Fruit fly (Drosophila melanogaster): ENCODE measurements around the gene CG14810.

The CG14810 gene

DNA sequence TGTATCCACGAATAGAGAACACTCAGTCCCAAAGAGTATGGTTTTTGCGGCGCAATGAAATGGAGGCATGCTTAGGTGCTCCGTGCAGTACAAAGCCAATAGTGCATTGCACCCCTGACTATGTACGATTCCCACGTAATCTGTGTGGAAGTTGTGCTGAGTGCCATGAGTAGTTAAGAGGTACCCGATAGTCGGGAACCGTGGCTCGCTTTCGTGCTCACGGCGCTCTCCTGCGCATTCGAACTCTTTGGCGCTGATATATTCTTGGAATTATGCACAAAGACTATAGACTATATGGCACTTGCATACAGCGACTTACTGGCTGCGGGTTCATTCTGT, 4.4 kb upstream of the CG14810 start (continued):
- no peak for TF ChIP-seq CG2116 (GFP tag; optimal IDR thresholded peaks at IDR 0.05)
- TF ChIP-seq HLH3B (GFP tag; IDR thresholded peaks at IDR 0.05), result peak; percentile 42; the same call in 1 of the 2 replicates
- 0 out of 3 replicates have a peak, but pooled peaks have one; percentile 39 for TF ChIP-seq Optix (GFP tag; IDR thresholded peaks at IDR 0.05)
- 0 out of 2 replicates have a peak, but pooled peaks have one; percentile 9 for TF ChIP-seq esg (GFP tag; conservative IDR thresholded peaks at IDR 0.05)

dm6 chrX:1823883-1824609, 3.9 kb upstream of the CG14810 start:
- TF ChIP-seq ato (GFP tag; IDR thresholded peaks at IDR 0.05; ENCODE audit: partially characterized antibody) (no peak), Camta (GFP tag; optimal IDR thresholded peaks at IDR 0.05) (no peak), bowl (GFP tag; IDR thresholded peaks at IDR 0.05) (no peak), chinmo (GFP tag; IDR thresholded peaks at IDR 0.05; ENCODE audit: partially characterized antibody) (0 out of 4 replicates have a peak, but pooled peaks have one; percentile 70), CG10565 (GFP tag; optimal IDR thresholded peaks at IDR 0.05) (no peak), zen (tag; optimal IDR thresholded peaks at IDR 0.05) (peak; percentile 81), CG8944 (GFP tag; optimal IDR thresholded peaks at IDR 0.05) (no peak), CG4820 (GFP tag; optimal IDR thresholded peaks at IDR 0.05) (no peak), fd96Cb (tag; optimal IDR thresholded peaks at IDR 0.05) (no peak), CG4360 (GFP tag; IDR thresholded peaks at IDR 0.05) (no peak), CG10462 (GFP tag; optimal IDR thresholded peaks at IDR 0.05) (no peak), Neu2 (GFP tag; optimal IDR thresholded peaks at IDR 0.05; ENCODE audit: borderline replicate concordance) (peak; percentile 92), Sox102F (GFP tag; optimal IDR thresholded peaks at IDR 0.05) (no peak), Blimp-1 (GFP tag; optimal IDR thresholded peaks at IDR 0.05) (no peak), CG17328 (GFP tag; IDR thresholded peaks at IDR 0.05) (no peak), gt (GFP tag; IDR thresholded peaks at IDR 0.05) (no peak), crp (GFP tag; optimal IDR thresholded peaks at IDR 0.05) (peak in 1 of 2 experiments; percentile 43), CG15479 (GFP tag; optimal IDR thresholded peaks at IDR 0.05) (peak; percentile 67), gcm2 (GFP tag; optimal IDR thresholded peaks at IDR 0.05) (no peak), CG3995 (GFP tag; optimal IDR thresholded peaks at IDR 0.05) (peak; percentile 68), tll (GFP tag; optimal IDR thresholded peaks at IDR 0.05) (peak in 1 of 2 experiments; percentile 90), cad (GFP tag; optimal IDR thresholded peaks at IDR 0.05) (peak; percentile 71)

DNA sequence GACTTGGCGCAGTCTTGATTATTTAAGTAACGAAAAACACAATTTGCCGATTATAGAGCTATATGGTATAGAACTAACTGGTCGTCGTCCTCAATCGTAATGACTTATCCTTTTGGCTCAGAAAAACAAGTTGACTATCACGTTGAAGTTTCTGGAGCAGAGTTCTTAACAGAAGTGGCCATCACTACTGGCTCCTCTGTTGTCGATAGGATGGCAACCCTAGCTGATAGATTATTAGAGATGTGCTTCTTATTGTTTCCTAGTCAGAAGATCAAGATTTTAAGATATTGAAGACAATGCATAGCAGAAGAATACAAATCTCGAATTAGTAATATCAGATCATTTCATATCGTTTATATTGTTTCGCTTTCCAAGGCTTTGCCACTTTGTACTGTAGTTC, 2.1 kb upstream of the CG14810 start, which contains the start of gene CG14811:
CG14811 (minus strand) TSS at position 101 of the 400 bp plus-strand sequence.
- TF ChIP-seq CG2712 (tag; optimal IDR thresholded peaks at IDR 0.05) (no peak), stwl (tag; optimal IDR thresholded peaks at IDR 0.05) (peak; percentile 10), Sry-δ (GFP tag; optimal IDR thresholded peaks at IDR 0.05) (peak; percentile 13), Mrtf (GFP tag; IDR thresholded peaks at IDR 0.05) (no peak), CG1832 (GFP tag; optimal IDR thresholded peaks at IDR 0.05) (no peak), CG2199 (GFP tag; IDR thresholded peaks at IDR 0.05) (no peak)

DNA sequence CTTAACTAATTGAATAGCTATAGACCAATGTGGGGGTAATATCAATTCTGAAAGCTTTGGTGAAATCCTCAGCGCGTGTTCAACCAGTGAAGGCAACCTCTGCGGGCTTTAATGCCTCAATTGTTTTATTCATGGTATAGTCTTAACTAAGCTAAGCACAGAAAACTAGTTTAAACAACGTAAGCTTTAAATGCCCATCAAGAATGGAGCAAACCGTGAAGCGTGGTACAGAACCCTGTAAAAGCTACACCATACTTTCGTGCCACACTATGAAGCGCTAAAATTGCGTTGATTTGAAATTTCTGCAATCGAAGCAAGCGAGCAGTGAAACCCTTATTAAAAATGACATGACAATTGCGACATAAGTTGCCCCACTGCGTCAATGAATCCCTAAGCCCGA, 898 bp upstream of the CG14810 start:
- no peak for TF ChIP-seq ind (GFP tag; optimal IDR thresholded peaks at IDR 0.05)
- no peak for TF ChIP-seq CG30431 (GFP tag; optimal IDR thresholded peaks at IDR 0.05)
- no peak for TF ChIP-seq Doc2 (GFP tag; IDR thresholded peaks at IDR 0.05)
- no peak for TF ChIP-seq tio (GFP tag; optimal IDR thresholded peaks at IDR 0.05)
- TF ChIP-seq dan (GFP tag; IDR thresholded peaks at IDR 0.05), result no peak
- peak; percentile 51 for TF ChIP-seq CTCF (GFP tag; optimal IDR thresholded peaks at IDR 0.05)
- no peak for TF ChIP-seq Dbx (GFP tag; IDR thresholded peaks at IDR 0.05)
- TF ChIP-seq Dp (GFP tag; optimal IDR thresholded peaks at IDR 0.05), result peak; percentile 59
- no peak for TF ChIP-seq pho (GFP tag; optimal IDR thresholded peaks at IDR 0.05)
- no peak for TF ChIP-seq tup (GFP tag; optimal IDR thresholded peaks at IDR 0.05)
- no peak for TF ChIP-seq CG17829 (tag; optimal IDR thresholded peaks at IDR 0.05)
- TF ChIP-seq CG3065 (GFP tag; optimal IDR thresholded peaks at IDR 0.05), result no peak
- no peak for TF ChIP-seq CG7745 (tag; optimal IDR thresholded peaks at IDR 0.05)
- TF ChIP-seq pita (GFP tag; optimal IDR thresholded peaks at IDR 0.05), result peak; percentile 17
- TF ChIP-seq pzg (GFP tag; optimal IDR thresholded peaks at IDR 0.05), result peak; percentile 24
- TF ChIP-seq Ets97D (GFP tag; optimal IDR thresholded peaks at IDR 0.05), result no peak

All from whole organism, embryonic.